Fruit fly (Drosophila melanogaster) whole organism, embryonic: ENCODE data around the gene CG10730.

Experiments used
- Adf1 ChIP-seq: fragments of 200-800 bp; sonication (Bioruptor generic); IDR thresholded peaks from 2 replicates; pipeline ENCODE4 v1.3.6; 2022; ENCODE audit warnings: missing biosample characterization, missing genetic modification characterization
- Asciz ChIP-seq: fragments of 200-800 bp; sonication (Bioruptor generic); optimal IDR thresholded peaks from 2 replicates; lab custom pipeline; 2017; ENCODE audit warnings: missing biosample characterization, mild to moderate bottlenecking, missing genetic modification characterization, missing genetic modification reagents
- CG10565 ChIP-seq: fragments of 200-800 bp; sonication (Bioruptor generic); optimal IDR thresholded peaks from 3 replicates; lab custom pipeline; 2016; ENCODE audit warnings: missing biosample characterization, mild to moderate bottlenecking, missing genetic modification characterization
- CG11560 ChIP-seq: fragments of 200-800 bp; sonication (Bioruptor generic); IDR thresholded peaks from 3 replicates; pipeline ENCODE4 v1.3.6; 2022; ENCODE audit warnings: missing biosample characterization, missing genetic modification characterization
- CG13123 ChIP-seq: fragments of 200-800 bp; sonication (Bioruptor generic); optimal IDR thresholded peaks from 2 replicates; lab custom pipeline; 2016; ENCODE audit warnings: missing biosample characterization, missing genetic modification characterization
- CG13296 ChIP-seq: fragments of 200-800 bp; sonication (Bioruptor generic); optimal IDR thresholded peaks from 3 replicates; lab custom pipeline; 2018; ENCODE audit warnings: missing biosample characterization, mild to moderate bottlenecking, missing genetic modification characterization
- CG14667 ChIP-seq: fragments of 200-800 bp; sonication (Bioruptor generic); IDR thresholded peaks from 2 replicates; pipeline ENCODE4 v1.3.6; 2022; ENCODE audit warnings: missing biosample characterization, missing genetic modification characterization
- CG15269 ChIP-seq: fragments of 200-800 bp; sonication (Bioruptor generic); optimal IDR thresholded peaks from 2 replicates; lab custom pipeline; 2018; ENCODE audit warnings: missing biosample characterization, mild to moderate bottlenecking, missing genetic modification characterization, moderate library complexity
- CG1529 ChIP-seq: fragments of 200-800 bp; sonication (Bioruptor generic); optimal IDR thresholded peaks from 3 replicates; lab custom pipeline; 2018; ENCODE audit warnings: missing biosample characterization, missing genetic modification characterization
- CG17385 ChIP-seq: fragments of 200-800 bp; sonication (Bioruptor generic); optimal IDR thresholded peaks from 3 replicates; lab custom pipeline; 2018; ENCODE audit warnings: missing biosample characterization, mild to moderate bottlenecking, missing genetic modification characterization
- CG18011 ChIP-seq: fragments of 200-800 bp; sonication (Bioruptor generic); optimal IDR thresholded peaks from 2 replicates; lab custom pipeline; 2017; ENCODE audit warnings: missing biosample characterization, missing genetic modification characterization, mild to moderate bottlenecking, moderate library complexity, missing genotype
- CG2120 ChIP-seq: fragments of 200-800 bp; sonication (Bioruptor generic); optimal IDR thresholded peaks from 3 replicates; lab custom pipeline; 2016; ENCODE audit warnings: missing biosample characterization, missing genetic modification characterization
- CG2678 ChIP-seq: fragments of 200-800 bp; sonication (Bioruptor generic); optimal IDR thresholded peaks from 3 replicates; lab custom pipeline; 2019; ENCODE audit warnings: missing biosample characterization, mild to moderate bottlenecking, missing genetic modification characterization, moderate library complexity
- CG3163 ChIP-seq: fragments of 200-800 bp; sonication (Bioruptor generic); optimal IDR thresholded peaks from 3 replicates; lab custom pipeline; 2016; ENCODE audit warnings: missing biosample characterization, missing genetic modification characterization
- CG6791 ChIP-seq: fragments of 200-800 bp; sonication (Bioruptor generic); IDR thresholded peaks from 3 replicates; pipeline ENCODE4 v1.3.6; 2022; ENCODE audit warnings: missing biosample characterization, missing genetic modification characterization; ENCODE audit not compliant: partially characterized antibody
- CG7372 ChIP-seq: fragments of 200-800 bp; sonication (Bioruptor generic); IDR thresholded peaks from 2 replicates; pipeline ENCODE4 v1.3.6; 2022; ENCODE audit warnings: missing biosample characterization, missing genetic modification characterization
- CG8478 ChIP-seq: fragments of >200 bp; optimal IDR thresholded peaks from 2 replicates; lab custom pipeline; 2018
- CG8944 ChIP-seq: fragments of 200-800 bp; sonication (Bioruptor generic); optimal IDR thresholded peaks from 3 replicates; lab custom pipeline; 2016; ENCODE audit warnings: missing biosample characterization, missing genetic modification characterization
- CG9215 ChIP-seq: fragments of 200-800 bp; sonication (Bioruptor generic); IDR thresholded peaks from 2 replicates; pipeline ENCODE4 v1.3.6; 2022; ENCODE audit warnings: missing biosample characterization, missing genetic modification characterization
- CG9437 ChIP-seq: fragments of 200-800 bp; sonication (Bioruptor generic); optimal IDR thresholded peaks from 2 replicates; lab custom pipeline; 2018; ENCODE audit warnings: missing biosample characterization, mild to moderate bottlenecking, missing genetic modification characterization
- CG9727 ChIP-seq: fragments of 200-800 bp; sonication (Bioruptor generic); optimal IDR thresholded peaks from 3 replicates; lab custom pipeline; 2017; ENCODE audit warnings: missing biosample characterization, mild to moderate bottlenecking, missing genetic modification characterization
- CkIIα-i1 ChIP-seq: fragments of 200-800 bp; sonication (Bioruptor generic); IDR thresholded peaks from 2 replicates; pipeline ENCODE4 v1.3.6; 2022; ENCODE audit warnings: missing biosample characterization, missing genetic modification characterization
- Dad ChIP-seq: fragments of 200-800 bp; sonication (Bioruptor generic); optimal IDR thresholded peaks from 3 replicates; lab custom pipeline; 2016; ENCODE audit warnings: missing biosample characterization, missing genetic modification characterization
- Ets97D ChIP-seq: fragments of 200-800 bp; sonication (Bioruptor generic); optimal IDR thresholded peaks from 3 replicates; lab custom pipeline; 2016; ENCODE audit warnings: missing biosample characterization, missing genetic modification characterization
- HHEX ChIP-seq: fragments of 200-800 bp; sonication (Bioruptor generic); optimal IDR thresholded peaks from 3 replicates; lab custom pipeline; 2017; ENCODE audit warnings: missing biosample characterization, mild to moderate bottlenecking, missing genetic modification characterization, missing genetic modification reagents
- MESR4 ChIP-seq: fragments of 200-800 bp; sonication (Bioruptor generic); optimal IDR thresholded peaks from 2 replicates; lab custom pipeline; 2018; ENCODE audit warnings: missing biosample characterization, mild to moderate bottlenecking, missing genetic modification characterization, moderate library complexity
- Med ChIP-seq: fragments of 200-800 bp; sonication (Bioruptor generic); peaks from one replicate; lab custom pipeline; 2016; ENCODE audit warnings: missing biosample characterization, missing genetic modification characterization, mild to moderate bottlenecking, inconsistent platforms, moderate library complexity
- Mrtf ChIP-seq: fragments of 200-800 bp; sonication (Bioruptor generic); IDR thresholded peaks from 3 replicates; pipeline ENCODE4 v1.3.6; 2022; ENCODE audit warnings: missing biosample characterization, missing genetic modification characterization
- Myb ChIP-seq: fragments of 200-800 bp; sonication (Bioruptor generic); optimal IDR thresholded peaks from 2 replicates; lab custom pipeline; 2016; ENCODE audit warnings: missing biosample characterization, missing genetic modification characterization
- NC2β ChIP-seq: fragments of 200-800 bp; sonication (Bioruptor generic); optimal IDR thresholded peaks from 2 replicates; lab custom pipeline; 2016; ENCODE audit warnings: missing biosample characterization, missing genetic modification characterization
- Rx ChIP-seq: fragments of 200-800 bp; sonication (Bioruptor generic); IDR thresholded peaks from 2 replicates; pipeline ENCODE4 v1.3.6; 2022; ENCODE audit warnings: missing biosample characterization, missing genetic modification characterization
- Xrp1 ChIP-seq: fragments of 200-800 bp; sonication (Bioruptor generic); IDR thresholded peaks from 2 replicates; pipeline ENCODE4 v1.3.6; 2022; ENCODE audit warnings: missing biosample characterization, missing genetic modification characterization
- dimm ChIP-seq: fragments of 200-800 bp; sonication (Bioruptor generic); IDR thresholded peaks from 2 replicates; pipeline ENCODE4 v1.3.6; 2022; ENCODE audit warnings: missing biosample characterization, missing genetic modification characterization
- dm ChIP-seq: fragments of 200-800 bp; sonication (Bioruptor generic); optimal IDR thresholded peaks from 3 replicates; lab custom pipeline; 2016; ENCODE audit warnings: missing biosample characterization, missing genetic modification characterization
- dysf ChIP-seq: fragments of 200-800 bp; sonication (Bioruptor generic); IDR thresholded peaks from 3 replicates; pipeline ENCODE4 v1.3.6; 2022; ENCODE audit warnings: missing biosample characterization, missing genetic modification characterization
- fd102C ChIP-seq: fragments of 200-800 bp; sonication (Bioruptor generic); optimal IDR thresholded peaks from 2 replicates; lab custom pipeline; 2018; ENCODE audit warnings: missing biosample characterization, mild to moderate bottlenecking, missing genetic modification characterization, moderate library complexity
- gcm ChIP-seq: fragments of 200-800 bp; sonication (Bioruptor generic); optimal IDR thresholded peaks from 2 replicates; lab custom pipeline; 2019; ENCODE audit warnings: missing biosample characterization, mild to moderate bottlenecking, missing genetic modification characterization, moderate library complexity
- gsb-n ChIP-seq: fragments of 200-800 bp; sonication (Bioruptor generic); optimal IDR thresholded peaks from 3 replicates; lab custom pipeline; 2018; ENCODE audit warnings: missing biosample characterization, mild to moderate bottlenecking, missing genetic modification characterization
- her ChIP-seq: fragments of 200-800 bp; sonication (Bioruptor generic); optimal IDR thresholded peaks from 2 replicates; lab custom pipeline; 2016; ENCODE audit warnings: missing biosample characterization, missing genetic modification characterization
- inv ChIP-seq: fragments of 200-800 bp; sonication (Bioruptor generic); IDR thresholded peaks from 2 replicates; pipeline ENCODE4 v1.3.6; 2022; ENCODE audit warnings: missing biosample characterization, missing genetic modification characterization; ENCODE audit not compliant: partially characterized antibody
- jing ChIP-seq: fragments of 200-800 bp; sonication (Bioruptor generic); optimal IDR thresholded peaks from 2 replicates; lab custom pipeline; 2018; ENCODE audit warnings: missing biosample characterization, mild to moderate bottlenecking, missing genetic modification characterization
- ken ChIP-seq: fragments of 200-800 bp; sonication (Bioruptor generic); IDR thresholded peaks from 3 replicates; pipeline ENCODE4 v1.3.6; 2022; ENCODE audit warnings: missing biosample characterization, missing genetic modification characterization
- lbe ChIP-seq: fragments of 200-800 bp; sonication (Bioruptor generic); optimal IDR thresholded peaks from 2 replicates; lab custom pipeline; 2016; ENCODE audit warnings: missing biosample characterization, mild to moderate bottlenecking, missing genetic modification characterization
- lola ChIP-seq, 3 experiments: fragments of >200 bp in 2 of 3; fragments of 200-800 bp in 1 of 3; sonication (Bioruptor generic) in 1 of 3; optimal IDR thresholded peaks; 2 replicates each; lab custom pipeline; 2017 to 2019; ENCODE audit warnings: missing biosample characterization in 3 of 3, missing genetic modification characterization in 3 of 3, mild to moderate bottlenecking in 1 of 3, moderate library complexity in 1 of 3
- salm ChIP-seq: fragments of 200-800 bp; sonication (Bioruptor generic); optimal IDR thresholded peaks from 2 replicates; lab custom pipeline; 2018; ENCODE audit warnings: missing biosample characterization, mild to moderate bottlenecking, missing genetic modification characterization
- ttk ChIP-seq: fragments of 200-800 bp; sonication (Bioruptor generic); IDR thresholded peaks from 2 replicates; pipeline ENCODE4 v2.1.2; 2022; ENCODE audit warnings: missing biosample characterization, missing genetic modification characterization
- usp ChIP-seq: fragments of >200 bp; optimal IDR thresholded peaks from 2 replicates; lab custom pipeline; 2017; ENCODE audit warnings: missing biosample characterization, missing genetic modification characterization
- z ChIP-seq: fragments of 200-800 bp; sonication (Bioruptor generic); IDR thresholded peaks from 3 replicates; pipeline ENCODE4 v1.3.6; 2022; ENCODE audit warnings: missing biosample characterization, missing genetic modification characterization
- zen ChIP-seq: fragments of 200-800 bp; sonication (Bioruptor generic); optimal IDR thresholded peaks from 3 replicates; lab custom pipeline; 2018; ENCODE audit warnings: missing biosample characterization, mild to moderate bottlenecking, missing genetic modification characterization, moderate library complexity

The CG10730 gene

dm6 chr2L:20104526-20104925 is 32.5 kb upstream of the CG10730 start (continued):
- TF ChIP-seq CG6791 (GFP tag; lab: Robert Waterston, UW) (peak; percentile 68), CG2678 (tag; lab: Kevin White, UChicago) (no peak), dimm (GFP tag; lab: Robert Waterston, UW) (no peak), dm (no peak)

- TF ChIP-seq Dad (GFP tag; lab: Kevin White, UChicago) (no peak), HHEX (GFP tag; lab: Kevin White, UChicago) (no peak), CG11560 (no peak), lola (GFP tag; optimal IDR thresholded peaks at IDR 0.05; lab: Kevin White, UChicago) (no peak), CG9437 (GFP tag; lab: Kevin White, UChicago) (no peak), CG8478 (lab: Kevin White, UChicago) (no peak), CG13296 (no peak), CkIIα-i1 (GFP tag; lab: Robert Waterston, UW) (no peak)
- TF ChIP-seq, all 482 proteins: peak for 0
Observed at dm6 chr2L:20104050-20104449, 32.1 kb upstream of the CG10730 start, which contains the start of gene CG13970. Gene CG13970, minus strand, starts transcription at chr2L:20104150.

dm6 chr2L:20098194-20098593 is 26.2 kb upstream of the CG10730 start:
- TF ChIP-seq her, result peak; percentile 2
- no peak for TF ChIP-seq CG14667
- TF ChIP-seq CG1529, result no peak
- TF ChIP-seq fd102C (GFP tag; lab: Kevin White, UChicago), result no peak
- TF ChIP-seq CG10565, result no peak
- TF ChIP-seq Med (GFP tag; lab: Kevin White, UChicago), result peak; percentile 67
- TF ChIP-seq salm (tag; lab: Kevin White, UChicago), result no peak
- TF ChIP-seq Mrtf (GFP tag; lab: Robert Waterston, UW), result no peak
- TF ChIP-seq CG7372, result no peak
- TF ChIP-seq NC2β (GFP tag; lab: Kevin White, UChicago), result no peak
- TF ChIP-seq Asciz (GFP tag; lab: Kevin White, UChicago), result no peak
- TF ChIP-seq gcm (GFP tag; lab: Kevin White, UChicago), result no peak
- TF ChIP-seq CG17385, result no peak
- TF ChIP-seq CG18011 (GFP tag; lab: Kevin White, UChicago), result peak; percentile 96
- TF ChIP-seq zen (tag; lab: Kevin White, UChicago), result peak; percentile 34
- TF ChIP-seq lbe, result no peak
- no peak for TF ChIP-seq CG9727 (GFP tag; lab: Kevin White, UChicago)
- no peak for TF ChIP-seq Adf1 (GFP tag; lab: Robert Waterston, UW)
- TF ChIP-seq inv (GFP tag; lab: Robert Waterston, UW), result no peak
- no peak for TF ChIP-seq gsb-n
- no peak for TF ChIP-seq Ets97D (GFP tag; lab: Kevin White, UChicago)
- TF ChIP-seq ken (GFP tag; lab: Robert Waterston, UW), result no peak
- TF ChIP-seq ttk (GFP tag; lab: Robert Waterston, UW), result no peak
- TF ChIP-seq Rx (GFP tag; lab: Robert Waterston, UW), result no peak
- TF ChIP-seq z, result no peak
- no peak for TF ChIP-seq CG13123 (GFP tag; lab: Kevin White, UChicago)
- no peak for TF ChIP-seq CG9215
- no peak for TF ChIP-seq MESR4 (GFP tag; lab: Kevin White, UChicago)
- no peak for TF ChIP-seq Xrp1
- no peak for TF ChIP-seq dysf (GFP tag; lab: Robert Waterston, UW)
- peak; percentile 3 for TF ChIP-seq CG2120
- no peak for TF ChIP-seq usp (GFP tag; lab: Kevin White, UChicago)
- TF ChIP-seq CG15269 (tag; lab: Kevin White, UChicago), result peak; percentile 27
- TF ChIP-seq jing (GFP tag; lab: Kevin White, UChicago), result no peak
- no peak for TF ChIP-seq CG3163 (GFP tag; lab: Kevin White, UChicago)
- no peak for TF ChIP-seq CG8944 (GFP tag; lab: Kevin White, UChicago)
- peak; percentile 32 for TF ChIP-seq Myb (GFP tag; lab: Kevin White, UChicago)
